ENCODE assay signal across 6 worm cellular contexts in genomic region chrX:7866493-7866892, ce11.
TF ChIP-seq lines count a peak whose summit lies in the region.

No protein-coding gene starts in this region.

TF ChIP-seq in whole organism, L1 larva, 84 proteins besides CTCF, POLR2A, EP300 and RAD21:
- no peak for TF ChIP-seq nhr-20 (tag; optimal IDR thresholded peaks at IDR 0.05; lab: Kevin White, UChicago)
- peak; percentile 50 for TF ChIP-seq nhr-71 (tag; optimal IDR thresholded peaks at IDR 0.05; lab: Kevin White, UChicago)
- peak; percentile 49 for TF ChIP-seq rnt-1 (tag; optimal IDR thresholded peaks at IDR 0.05; lab: Kevin White, UChicago)
- no peak for TF ChIP-seq mdl-1 (tag; optimal IDR thresholded peaks at IDR 0.05; lab: Kevin White, UChicago)
- TF ChIP-seq nhr-19 (GFP tag; conservative IDR thresholded peaks at IDR 0.05; lab: Robert Waterston, UW): 0 out of 2 replicates have a peak, but pooled peaks have one; percentile 23
- TF ChIP-seq lin-14 (GFP tag; optimal IDR thresholded peaks at IDR 0.05; lab: Kevin White, UChicago): peak; percentile 70
- TF ChIP-seq efl-1 (optimal IDR thresholded peaks at IDR 0.05; lab: Kevin White, UChicago): no peak
- peak in 1 of 2 experiments; percentile 39 for TF ChIP-seq efl-1 (GFP tag; optimal IDR thresholded peaks at IDR 0.05 in 1 of 2; lab: Kevin White, UChicago)

TF ChIP-seq in whole organism, L2 larva, 48 proteins besides CTCF, POLR2A, EP300 and RAD21:
- TF ChIP-seq F13H6.1 (tag; optimal IDR thresholded peaks at IDR 0.05; lab: Kevin White, UChicago) (peak; percentile 44), nhr-12 (tag; optimal IDR thresholded peaks at IDR 0.05; lab: Kevin White, UChicago) (no peak), lin-11 (tag; optimal IDR thresholded peaks at IDR 0.05; lab: Kevin White, UChicago) (no peak), unc-39 (tag; optimal IDR thresholded peaks at IDR 0.05; lab: Kevin White, UChicago) (no peak), nhr-25 (tag; optimal IDR thresholded peaks at IDR 0.05; lab: Kevin White, UChicago) (no peak), zag-1 (tag; optimal IDR thresholded peaks at IDR 0.05; lab: Kevin White, UChicago) (no peak), ceh-16 (tag; optimal IDR thresholded peaks at IDR 0.05; lab: Kevin White, UChicago) (no peak), nhr-23 (tag; optimal IDR thresholded peaks at IDR 0.05; lab: Kevin White, UChicago) (no peak), nhr-129 (tag; optimal IDR thresholded peaks at IDR 0.05; lab: Kevin White, UChicago) (peak; percentile 70), nhr-10 (tag; optimal IDR thresholded peaks at IDR 0.05; lab: Kevin White, UChicago) (no peak)

TF ChIP-seq in whole organism, L3 larva, 47 proteins besides CTCF, POLR2A, EP300 and RAD21:
- TF ChIP-seq fkh-2 (tag; optimal IDR thresholded peaks at IDR 0.05; lab: Kevin White, UChicago) (no peak), lin-15B (tag; optimal IDR thresholded peaks at IDR 0.05; lab: Kevin White, UChicago) (no peak), nhr-237 (tag; optimal IDR thresholded peaks at IDR 0.05; lab: Kevin White, UChicago) (no peak), egl-27 (tag; optimal IDR thresholded peaks at IDR 0.05; lab: Kevin White, UChicago) (no peak), ceh-28 (tag; optimal IDR thresholded peaks at IDR 0.05; lab: Kevin White, UChicago) (no peak), nfya-1 (tag; optimal IDR thresholded peaks at IDR 0.05; lab: Kevin White, UChicago; ENCODE audit: insufficient read depth) (peak; percentile 27), tbx-2 (tag; optimal IDR thresholded peaks at IDR 0.05; lab: Kevin White, UChicago) (no peak), mdl-1 (tag; optimal IDR thresholded peaks at IDR 0.05; lab: Kevin White, UChicago) (no peak), egl-5 (tag; optimal IDR thresholded peaks at IDR 0.05; lab: Kevin White, UChicago) (peak; percentile 10)

TF ChIP-seq in whole organism, L4 larva, 104 proteins besides CTCF, POLR2A, EP300 and RAD21:
- TF ChIP-seq F37D6.2 (tag; optimal IDR thresholded peaks at IDR 0.05; lab: Kevin White, UChicago) (no peak), hif-1 (tag; optimal IDR thresholded peaks at IDR 0.05; lab: Kevin White, UChicago) (peak in 1 of 2 experiments; percentile 38), daf-16 (GFP tag; optimal IDR thresholded peaks at IDR 0.05; lab: Kevin White, UChicago) (peak in 1 of 2 experiments; percentile 40), daf-16 (tag; optimal IDR thresholded peaks at IDR 0.05; lab: Kevin White, UChicago) (peak; percentile 26), zfp-2 (tag; optimal IDR thresholded peaks at IDR 0.05; lab: Kevin White, UChicago) (no peak), unc-62 (GFP tag; optimal IDR thresholded peaks at IDR 0.05 in 1 of 2; lab: Kevin White, UChicago) (peak in 1 of 2 experiments; percentile 93), unc-62 (tag; optimal IDR thresholded peaks at IDR 0.05; lab: Kevin White, UChicago) (no peak), hlh-11 (tag; optimal IDR thresholded peaks at IDR 0.05; lab: Kevin White, UChicago) (peak; percentile 54), nhr-48 (tag; optimal IDR thresholded peaks at IDR 0.05; lab: Kevin White, UChicago) (no peak), hlh-30 (tag; optimal IDR thresholded peaks at IDR 0.05; lab: Kevin White, UChicago; ENCODE audit: insufficient read depth) (peak; percentile 35), dmd-6 (GFP tag; IDR thresholded peaks at IDR 0.05; lab: Robert Waterston, UW) (peak; percentile 37; the same call in 1 of the 2 replicates), Y48G9A.11 (GFP tag; IDR thresholded peaks at IDR 0.05; lab: Robert Waterston, UW) (no peak), ceh-20 (GFP tag; IDR thresholded peaks at IDR 0.05; lab: Robert Waterston, UW) (peak; percentile 29; the same call in 1 of the 2 replicates), zfp-3 (GFP tag; conservative IDR thresholded peaks at IDR 0.05; lab: Robert Waterston, UW) (no peak), nhr-11 (tag; optimal IDR thresholded peaks at IDR 0.05; lab: Kevin White, UChicago) (peak; percentile 61)

TF ChIP-seq in whole organism, mixed stage, embryonic, 35 proteins besides CTCF, POLR2A, EP300 and RAD21:
- no peak for TF ChIP-seq nhr-12 (tag; optimal IDR thresholded peaks at IDR 0.05; lab: Kevin White, UChicago)
- TF ChIP-seq tbx-8 (GFP tag; optimal IDR thresholded peaks at IDR 0.05; lab: Kevin White, UChicago): no peak
- no peak for TF ChIP-seq nhr-76 (tag; optimal IDR thresholded peaks at IDR 0.05; lab: Kevin White, UChicago)
- no peak for TF ChIP-seq bed-3 (GFP tag; optimal IDR thresholded peaks at IDR 0.05; lab: Kevin White, UChicago)
- no peak for TF ChIP-seq elt-3 (tag; optimal IDR thresholded peaks at IDR 0.05; lab: Kevin White, UChicago)
- TF ChIP-seq lin-13 (tag; optimal IDR thresholded peaks at IDR 0.05; lab: Kevin White, UChicago): no peak
- TF ChIP-seq ces-1 (GFP tag; optimal IDR thresholded peaks at IDR 0.05; lab: Kevin White, UChicago): no peak
- TF ChIP-seq zip-8 (tag; optimal IDR thresholded peaks at IDR 0.05; lab: Kevin White, UChicago): no peak
- peak; percentile 82 for TF ChIP-seq hlh-1 (tag; optimal IDR thresholded peaks at IDR 0.05; lab: Kevin White, UChicago)
- TF ChIP-seq nhr-28 (tag; optimal IDR thresholded peaks at IDR 0.05; lab: Kevin White, UChicago): no peak
- TF ChIP-seq blmp-1 (tag; optimal IDR thresholded peaks at IDR 0.05; lab: Kevin White, UChicago): no peak
- no peak for TF ChIP-seq mab-5 (tag; optimal IDR thresholded peaks at IDR 0.05; lab: Kevin White, UChicago)
- TF ChIP-seq sptf-1 (tag; optimal IDR thresholded peaks at IDR 0.05; lab: Kevin White, UChicago): no peak
- TF ChIP-seq lin-32 (GFP tag; optimal IDR thresholded peaks at IDR 0.05; lab: Kevin White, UChicago): no peak
- TF ChIP-seq nhr-2 (tag; optimal IDR thresholded peaks at IDR 0.05; lab: Kevin White, UChicago): no peak
- peak; percentile 7 for TF ChIP-seq unc-120 (tag; optimal IDR thresholded peaks at IDR 0.05; lab: Kevin White, UChicago; ENCODE audit: poor library complexity, severe bottlenecking)

TF ChIP-seq in whole organism, young adult, 124 proteins besides CTCF, POLR2A, EP300 and RAD21:
- TF ChIP-seq tbx-9 (tag; optimal IDR thresholded peaks at IDR 0.05; lab: Kevin White, UChicago; ENCODE audit: borderline replicate concordance) (no peak), nhr-80 (tag; optimal IDR thresholded peaks at IDR 0.05; lab: Kevin White, UChicago) (peak; percentile 34)
TF ChIP-seq in whole organism, young adult: peak in this region for 1.
